Worm (Caenorhabditis elegans): ENCODE data around the gene C52E2.5.

C52E2.5 gene

ce11 chrII:1819944-1820570, 22.7 kb downstream of the C52E2.5 start, which contains the start of gene fbxc-19:
TSS of gene fbxc-19 (plus strand) at chrII:1820479.
- peak; percentile 44 for TF ChIP-seq W03F9.2 (tag; optimal IDR thresholded peaks at IDR 0.05)
- no peak for TF ChIP-seq dao-5 (tag; optimal IDR thresholded peaks at IDR 0.05)

DNA sequence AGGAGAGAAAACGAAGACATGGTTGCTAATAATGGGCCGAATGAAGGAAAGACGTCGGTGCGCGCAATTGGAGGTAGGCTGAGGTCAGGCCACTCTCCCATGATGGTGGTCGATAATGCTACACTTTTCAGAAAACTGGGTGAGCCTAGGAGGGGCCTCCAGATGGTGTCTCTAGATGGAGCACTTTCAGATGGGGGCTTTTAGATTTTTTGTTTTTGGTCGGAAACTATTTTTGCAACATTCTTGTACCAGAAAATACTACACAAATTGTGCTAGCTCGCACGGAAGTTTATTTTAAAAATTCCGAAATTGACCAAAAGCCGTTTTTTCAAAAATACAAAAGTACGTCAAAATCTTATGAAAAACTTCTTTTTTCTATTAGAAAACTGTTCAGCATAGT, 24.4 kb downstream of the C52E2.5 start, which contains the start of gene fbxb-10:
Gene fbxb-10, minus strand, starts transcription at position 101 of the 400 bp plus-strand sequence.
- TF ChIP-seq dao-5 (tag; optimal IDR thresholded peaks at IDR 0.05) (no peak), W03F9.2 (tag; optimal IDR thresholded peaks at IDR 0.05) (no peak), him-1 (tag; optimal IDR thresholded peaks at IDR 0.05) (no peak)

ce11 chrII:1816053-1816452, 26.7 kb downstream of the C52E2.5 start:
- TF ChIP-seq him-1 (tag; optimal IDR thresholded peaks at IDR 0.05): no peak
- no peak for TF ChIP-seq dao-5 (tag; optimal IDR thresholded peaks at IDR 0.05)
- no peak for TF ChIP-seq W03F9.2 (tag; optimal IDR thresholded peaks at IDR 0.05)

DNA sequence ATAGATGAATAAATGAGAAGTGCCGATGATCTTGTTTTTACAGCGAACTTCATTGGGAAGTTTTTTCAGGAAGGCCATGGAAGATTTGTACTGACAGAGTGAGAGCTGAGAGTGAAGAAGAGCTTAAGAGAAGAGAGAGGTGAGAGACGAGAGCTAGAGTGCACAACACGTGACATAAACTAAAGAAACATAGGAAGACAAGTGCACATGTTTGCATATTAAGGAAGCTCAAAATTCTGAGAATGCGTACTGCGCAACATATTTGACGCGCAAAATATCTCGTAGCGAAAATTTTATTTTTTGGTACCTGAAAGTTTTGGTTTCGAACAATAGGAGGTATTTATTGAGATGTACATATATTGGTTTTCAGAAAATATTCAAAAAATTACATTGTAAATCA, 34.5 kb downstream of the C52E2.5 start, which contains the start of gene C08F1.8:
Gene C08F1.8, minus strand, starts transcription at position 101 of the 400 bp plus-strand sequence.
- TF ChIP-seq W03F9.2 (tag; optimal IDR thresholded peaks at IDR 0.05): no peak
- TF ChIP-seq dao-5 (tag; optimal IDR thresholded peaks at IDR 0.05): no peak
- TF ChIP-seq him-1 (tag; optimal IDR thresholded peaks at IDR 0.05): no peak

DNA sequence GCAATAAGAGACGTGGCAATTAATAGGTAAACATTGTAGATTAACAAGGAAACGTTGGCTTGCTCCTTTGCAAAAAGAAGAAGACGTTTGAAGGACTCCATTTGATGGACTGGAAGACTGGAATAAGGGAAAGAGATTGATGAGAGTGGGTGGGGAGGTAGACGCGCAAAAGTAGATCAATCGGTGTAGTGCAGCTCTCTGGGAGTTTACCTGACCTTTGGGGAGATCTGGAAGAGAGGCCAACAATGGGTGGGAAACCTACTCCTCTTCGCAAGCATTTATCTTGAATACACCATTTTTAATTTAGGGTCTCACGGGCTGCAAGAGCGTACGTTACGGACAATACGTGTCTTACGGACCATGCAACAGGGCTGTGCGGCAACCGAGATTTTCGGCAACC, 36.4 kb downstream of the C52E2.5 start, which contains the start of gene C08F1.12:
Gene C08F1.12, minus strand, starts transcription at position 101 of the 400 bp plus-strand sequence.
- TF ChIP-seq him-1 (tag; optimal IDR thresholded peaks at IDR 0.05): no peak
- no peak for TF ChIP-seq W03F9.2 (tag; optimal IDR thresholded peaks at IDR 0.05)
- TF ChIP-seq dao-5 (tag; optimal IDR thresholded peaks at IDR 0.05): no peak

Data from whole organism, L4/young adult.